Worm (Caenorhabditis elegans) whole organism, late embryonic: ENCODE data around the gene asah-2.

Experiments used
- ceh-45 ChIP-seq: fragments of 200-800 bp; sonication (Bioruptor generic); IDR thresholded peaks from 2 replicates; pipeline ENCODE4 v1.3.6; 2022; ENCODE audit warnings: missing genetic modification reagents, missing genetic modification characterization, missing compliant biosample characterization
- dmd-4 ChIP-seq: sonication (generic microtip); optimal IDR thresholded peaks from 2 replicates; lab custom pipeline; 2016; ENCODE audit warnings: borderline replicate concordance, missing genetic modification characterization, missing compliant biosample characterization
- elt-2 ChIP-seq: sonication (generic microtip); optimal IDR thresholded peaks from 2 replicates; lab custom pipeline; 2016; ENCODE audit warnings: missing genetic modification reagents, missing genetic modification characterization, missing compliant biosample characterization
- eyg-1 ChIP-seq: sonication (generic microtip); optimal IDR thresholded peaks from 2 replicates; lab custom pipeline; 2016; ENCODE audit warnings: missing genotype, missing genetic modification characterization, missing compliant biosample characterization
- odd-2 ChIP-seq: sonication (generic microtip); optimal IDR thresholded peaks from 2 replicates; lab custom pipeline; 2017; ENCODE audit warnings: antibody characterized with exemption, mild to moderate bottlenecking, missing genetic modification characterization, missing compliant biosample characterization
- tbx-2 ChIP-seq: sonication (generic microtip); optimal IDR thresholded peaks from 2 replicates; lab custom pipeline; 2016; ENCODE audit warnings: missing genetic modification characterization, missing compliant biosample characterization

Gene asah-2

DNA sequence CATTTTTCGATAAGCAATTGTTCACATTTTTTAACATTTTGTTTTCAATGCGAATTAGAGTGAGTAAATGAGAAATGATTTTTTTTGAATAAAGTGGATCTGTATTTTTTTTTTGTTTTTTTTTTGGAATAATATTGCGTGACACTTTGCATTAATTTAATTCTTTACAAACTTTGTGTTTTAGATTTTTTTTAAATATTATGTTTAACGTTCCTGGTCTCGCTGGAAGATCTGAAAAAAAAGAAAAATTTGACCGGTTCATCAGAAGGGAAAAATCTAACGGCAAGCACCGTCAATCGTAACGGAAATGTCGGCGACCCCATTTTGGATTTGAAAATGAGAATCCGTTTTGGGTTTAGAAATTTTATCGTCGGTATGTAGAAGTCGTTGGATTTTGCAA, 50.0 kb downstream of the asah-2 start, which contains the start of gene cdc-25.4:
Gene cdc-25.4, minus strand, starts transcription at position 101 of the 400 bp plus-strand sequence.
- no peak for TF ChIP-seq odd-2 (tag; lab: Kevin White, UChicago)
- TF ChIP-seq elt-2 (tag; lab: Kevin White, UChicago) = no peak
- no peak for TF ChIP-seq eyg-1
- TF ChIP-seq dmd-4 = no peak
- TF ChIP-seq ceh-45 (GFP tag; lab: Robert Waterston, UW) = no peak
- no peak for TF ChIP-seq tbx-2 (tag; lab: Kevin White, UChicago)
